Fruit fly (Drosophila melanogaster) whole organism, embryonic: ENCODE measurements around the gene Plod.

ENCODE experiments used
- Aef1 ChIP-seq: fragments of 200-800 bp; sonication (Bioruptor generic); IDR thresholded peaks from 3 replicates; pipeline ENCODE4 v1.3.6; 2022; ENCODE audit warnings: missing biosample characterization, missing genetic modification characterization
- Awh ChIP-seq: fragments of 200-800 bp; sonication (Bioruptor generic); IDR thresholded peaks from 2 replicates; pipeline ENCODE4, ENCODE4 v1.3.6; 2022; ENCODE audit warnings: missing biosample characterization, missing genetic modification characterization
- C15 ChIP-seq: fragments of 200-800 bp; sonication (Bioruptor generic); IDR thresholded peaks from 3 replicates; pipeline ENCODE4 v1.3.6; 2022; ENCODE audit warnings: missing biosample characterization, missing genetic modification characterization
- CG11085 ChIP-seq: fragments of 200-800 bp; sonication (Bioruptor generic); IDR thresholded peaks from 2 replicates; pipeline ENCODE4 v1.3.6; 2022; ENCODE audit warnings: missing biosample characterization, missing genetic modification characterization
- CG12299 ChIP-seq: fragments of 200-800 bp; sonication (Bioruptor generic); optimal IDR thresholded peaks from 2 replicates; lab custom pipeline; 2018; ENCODE audit warnings: missing biosample characterization, mild to moderate bottlenecking, missing genetic modification characterization
- CG13123 ChIP-seq: fragments of 200-800 bp; sonication (Bioruptor generic); optimal IDR thresholded peaks from 2 replicates; lab custom pipeline; 2016; ENCODE audit warnings: missing biosample characterization, missing genetic modification characterization
- CG15479 ChIP-seq: fragments of 200-800 bp; sonication (Bioruptor generic); optimal IDR thresholded peaks from 3 replicates; lab custom pipeline; 2019; ENCODE audit warnings: missing biosample characterization, mild to moderate bottlenecking, missing genetic modification characterization, moderate library complexity
- CG16779 ChIP-seq: fragments of 200-800 bp; sonication (Bioruptor generic); IDR thresholded peaks from 2 replicates; pipeline ENCODE4 v1.3.6; 2022; ENCODE audit warnings: missing biosample characterization, missing genetic modification characterization
- CG16863 ChIP-seq: fragments of 200-800 bp; sonication (Bioruptor generic); optimal IDR thresholded peaks from 3 replicates; lab custom pipeline; 2016; ENCODE audit warnings: missing biosample characterization, missing genetic modification characterization
- CG17385 ChIP-seq: fragments of 200-800 bp; sonication (Bioruptor generic); optimal IDR thresholded peaks from 3 replicates; lab custom pipeline; 2018; ENCODE audit warnings: missing biosample characterization, mild to moderate bottlenecking, missing genetic modification characterization
- CG17568 ChIP-seq: fragments of 200-800 bp; sonication (Bioruptor generic); optimal IDR thresholded peaks from 2 replicates; lab custom pipeline; 2018; ENCODE audit warnings: missing biosample characterization, mild to moderate bottlenecking, missing genetic modification characterization, moderate library complexity
- CG1792 ChIP-seq: fragments of 200-800 bp; sonication (Bioruptor generic); optimal IDR thresholded peaks from 2 replicates; lab custom pipeline; 2016; ENCODE audit warnings: missing biosample characterization, missing genetic modification characterization
- CG2712 ChIP-seq: fragments of 200-800 bp; optimal IDR thresholded peaks from 3 replicates; lab custom pipeline; 2019; ENCODE audit warnings: missing biosample characterization, mild to moderate bottlenecking, missing genetic modification characterization, moderate library complexity
- CG31365 ChIP-seq: fragments of 200-800 bp; sonication (Bioruptor generic); optimal IDR thresholded peaks from 2 replicates; lab custom pipeline; 2018; ENCODE audit warnings: missing biosample characterization, mild to moderate bottlenecking, missing genetic modification characterization
- CG3163 ChIP-seq: fragments of 200-800 bp; sonication (Bioruptor generic); optimal IDR thresholded peaks from 3 replicates; lab custom pipeline; 2016; ENCODE audit warnings: missing biosample characterization, missing genetic modification characterization
- CG33213 ChIP-seq: fragments of 200-800 bp; sonication (Bioruptor generic); optimal IDR thresholded peaks from 3 replicates; lab custom pipeline; 2016; ENCODE audit warnings: missing biosample characterization, missing genetic modification characterization
- CG33557 ChIP-seq: fragments of 200-800 bp; sonication (Bioruptor generic); optimal IDR thresholded peaks from 2 replicates; lab custom pipeline; 2019; ENCODE audit warnings: missing biosample characterization, mild to moderate bottlenecking, missing genetic modification characterization, moderate library complexity
- CG34422 ChIP-seq: fragments of 200-800 bp; sonication (Bioruptor generic); IDR thresholded peaks from 3 replicates; pipeline ENCODE4 v1.3.6; 2022; ENCODE audit warnings: missing biosample characterization, missing genetic modification characterization
- CG3847 ChIP-seq: fragments of 200-800 bp; sonication (Bioruptor generic); IDR thresholded peaks from 2 replicates; pipeline ENCODE4 v1.3.6; 2022; ENCODE audit warnings: missing biosample characterization, missing genetic modification characterization
- CG4707 ChIP-seq: fragments of 200-800 bp; sonication (Bioruptor generic); optimal IDR thresholded peaks from 2 replicates; lab custom pipeline; 2018; ENCODE audit warnings: missing biosample characterization, mild to moderate bottlenecking, missing genetic modification characterization, moderate library complexity
- CG6254 ChIP-seq: fragments of 200-800 bp; sonication (Bioruptor generic); optimal IDR thresholded peaks from 3 replicates; lab custom pipeline; 2017; ENCODE audit warnings: mild to moderate bottlenecking, missing biosample characterization, missing genetic modification reagents, missing genetic modification characterization
- CG6272 ChIP-seq: fragments of 200-800 bp; sonication (Bioruptor generic); IDR thresholded peaks from 2 replicates; pipeline ENCODE4 v1.3.6; 2022; ENCODE audit warnings: missing biosample characterization, missing genetic modification characterization
- CG7745 ChIP-seq: fragments of 200-800 bp; sonication (Bioruptor generic); optimal IDR thresholded peaks from 2 replicates; lab custom pipeline; 2018; ENCODE audit warnings: missing biosample characterization, mild to moderate bottlenecking, missing genetic modification characterization, moderate library complexity
- CG8089 ChIP-seq: fragments of 200-800 bp; sonication (Bioruptor generic); optimal IDR thresholded peaks from 3 replicates; lab custom pipeline; 2016; ENCODE audit warnings: missing biosample characterization, missing genetic modification characterization
- CG9215 ChIP-seq: fragments of 200-800 bp; sonication (Bioruptor generic); IDR thresholded peaks from 2 replicates; pipeline ENCODE4 v1.3.6; 2022; ENCODE audit warnings: missing biosample characterization, missing genetic modification characterization
- CG9727 ChIP-seq: fragments of 200-800 bp; sonication (Bioruptor generic); optimal IDR thresholded peaks from 3 replicates; lab custom pipeline; 2017; ENCODE audit warnings: missing biosample characterization, mild to moderate bottlenecking, missing genetic modification characterization
- Dip3 ChIP-seq: fragments of 200-800 bp; sonication (Bioruptor generic); optimal IDR thresholded peaks from 3 replicates; lab custom pipeline; 2016; ENCODE audit warnings: missing biosample characterization, missing genetic modification characterization
- Doc2 ChIP-seq: fragments of 200-800 bp; sonication (Bioruptor generic); IDR thresholded peaks from 2 replicates; pipeline ENCODE4 v1.3.6; 2022; ENCODE audit warnings: missing biosample characterization, missing genetic modification characterization
- E2f2 ChIP-seq: fragments of 200-800 bp; sonication (Bioruptor generic); IDR thresholded peaks from 2 replicates; pipeline ENCODE4 v1.3.6; 2022; ENCODE audit warnings: missing biosample characterization, missing genetic modification characterization
- Fer2 ChIP-seq: fragments of 200-800 bp; sonication (Bioruptor generic); optimal IDR thresholded peaks from 2 replicates; lab custom pipeline; 2018; ENCODE audit warnings: missing biosample characterization, mild to moderate bottlenecking, missing genetic modification characterization, moderate library complexity
- HmgD ChIP-seq: fragments of 200-800 bp; sonication (Bioruptor generic); optimal IDR thresholded peaks from 3 replicates; lab custom pipeline; 2016; ENCODE audit warnings: missing biosample characterization, missing genetic modification characterization
- MBD-R2 ChIP-seq: fragments of 200-800 bp; sonication (Bioruptor generic); IDR thresholded peaks from 2 replicates; pipeline ENCODE4 v1.3.6; 2022; ENCODE audit warnings: missing biosample characterization, missing genetic modification characterization
- Mes4 ChIP-seq: fragments of 200-800 bp; sonication (Bioruptor generic); optimal IDR thresholded peaks from 2 replicates; lab custom pipeline; 2016; ENCODE audit warnings: missing biosample characterization, missing genetic modification characterization
- NFAT ChIP-seq: fragments of 200-800 bp; sonication (Bioruptor generic); IDR thresholded peaks from 2 replicates; pipeline ENCODE4 v1.3.6; 2022; ENCODE audit warnings: missing biosample characterization, missing genetic modification characterization
- al ChIP-seq: fragments of 200-800 bp; sonication (Bioruptor generic); IDR thresholded peaks from 2 replicates; pipeline ENCODE4 v1.3.6; 2022; ENCODE audit warnings: missing biosample characterization, missing genetic modification characterization
- caup ChIP-seq: fragments of 200-800 bp; sonication (Bioruptor generic); optimal IDR thresholded peaks from 3 replicates; lab custom pipeline; 2017; ENCODE audit warnings: missing biosample characterization, mild to moderate bottlenecking, missing genetic modification characterization, moderate library complexity; ENCODE audit not compliant: severe bottlenecking
- gcm ChIP-seq: fragments of 200-800 bp; sonication (Bioruptor generic); optimal IDR thresholded peaks from 2 replicates; lab custom pipeline; 2019; ENCODE audit warnings: missing biosample characterization, mild to moderate bottlenecking, missing genetic modification characterization, moderate library complexity
- gcm2 ChIP-seq: fragments of 200-800 bp; sonication (Bioruptor generic); optimal IDR thresholded peaks from 2 replicates; lab custom pipeline; 2016; ENCODE audit warnings: missing biosample characterization, missing genetic modification characterization
- grn ChIP-seq: fragments of 200-800 bp; sonication (Bioruptor generic); optimal IDR thresholded peaks from 3 replicates; lab custom pipeline; 2017; ENCODE audit warnings: missing biosample characterization, missing genetic modification characterization
- her ChIP-seq: fragments of 200-800 bp; sonication (Bioruptor generic); optimal IDR thresholded peaks from 2 replicates; lab custom pipeline; 2016; ENCODE audit warnings: missing biosample characterization, missing genetic modification characterization
- hth ChIP-seq: fragments of >200 bp; optimal IDR thresholded peaks from 2 replicates; lab custom pipeline; 2017; ENCODE audit warnings: inconsistent platforms
- oc ChIP-seq: fragments of 200-800 bp; sonication (Bioruptor generic); optimal IDR thresholded peaks from 2 replicates; lab custom pipeline; 2018; ENCODE audit warnings: missing biosample characterization, mild to moderate bottlenecking, missing genetic modification characterization, moderate library complexity
- psq ChIP-seq: fragments of 200-800 bp; sonication (Bioruptor generic); optimal IDR thresholded peaks from 2 replicates; lab custom pipeline; 2017; ENCODE audit warnings: missing biosample characterization, missing genetic modification characterization
- pum ChIP-seq: fragments of 200-800 bp; sonication (Bioruptor generic); optimal IDR thresholded peaks from 2 replicates; lab custom pipeline; 2016; ENCODE audit warnings: missing biosample characterization, missing genetic modification characterization
- rib ChIP-seq: fragments of 200-800 bp; sonication (Bioruptor generic); IDR thresholded peaks from 2 replicates; pipeline ENCODE4 v1.3.6; 2022; ENCODE audit warnings: missing biosample characterization, missing genetic modification characterization
- sens ChIP-seq: fragments of 200-800 bp; sonication (Bioruptor generic); peaks from one replicate; lab custom pipeline; 2016; ENCODE audit warnings: missing biosample characterization, missing genetic modification characterization
- tin ChIP-seq: fragments of 200-800 bp; sonication (Bioruptor generic); optimal IDR thresholded peaks from 3 replicates; lab custom pipeline; 2016; ENCODE audit warnings: missing biosample characterization, missing genetic modification characterization
- trem ChIP-seq: fragments of 200-800 bp; optimal IDR thresholded peaks from 3 replicates; lab custom pipeline; 2019; ENCODE audit warnings: missing biosample characterization, mild to moderate bottlenecking, missing genetic modification characterization, moderate library complexity
- ttk ChIP-seq: fragments of 200-800 bp; sonication (Bioruptor generic); IDR thresholded peaks from 2 replicates; pipeline ENCODE4 v2.1.2; 2022; ENCODE audit warnings: missing biosample characterization, missing genetic modification characterization
- wdn ChIP-seq: fragments of 200-800 bp; sonication (Bioruptor generic); IDR thresholded peaks from 2 replicates; pipeline ENCODE4 v1.3.6; 2022; ENCODE audit warnings: missing biosample characterization, missing genetic modification characterization
- zen ChIP-seq: fragments of 200-800 bp; sonication (Bioruptor generic); optimal IDR thresholded peaks from 3 replicates; lab custom pipeline; 2018; ENCODE audit warnings: missing biosample characterization, mild to moderate bottlenecking, missing genetic modification characterization, moderate library complexity

The Plod gene

dm6 chr3L:11246046-11246887, 40.5 kb upstream of the Plod start:
- peak; percentile 43 for TF ChIP-seq CG33557 (GFP tag; lab: Kevin White, UChicago)
- TF ChIP-seq CG33213 (GFP tag; lab: Kevin White, UChicago) = peak; percentile 7
- TF ChIP-seq tin (GFP tag; lab: Kevin White, UChicago) = no peak
- peak; percentile 45 for TF ChIP-seq HmgD (GFP tag; lab: Kevin White, UChicago)
- no peak for TF ChIP-seq al (GFP tag; lab: Robert Waterston, UW)
- peak; percentile 30 for TF ChIP-seq zen
- TF ChIP-seq CG1792 (GFP tag; lab: Kevin White, UChicago) = peak; percentile 25
- peak; percentile 33 for TF ChIP-seq psq (GFP tag; lab: Kevin White, UChicago)
- peak; percentile 85 for TF ChIP-seq CG3163 (GFP tag; lab: Kevin White, UChicago)
- no peak for TF ChIP-seq wdn (GFP tag; lab: Robert Waterston, UW)
- TF ChIP-seq gcm2 (GFP tag; lab: Kevin White, UChicago) = no peak
- peak; percentile 35 for TF ChIP-seq CG6254 (GFP tag; lab: Kevin White, UChicago)
- TF ChIP-seq rib = no peak
- TF ChIP-seq CG15479 (GFP tag; lab: Kevin White, UChicago) = peak; percentile 62
- TF ChIP-seq grn (GFP tag; lab: Kevin White, UChicago) = peak; percentile 49
- TF ChIP-seq CG11085 (GFP tag; lab: Robert Waterston, UW) = no peak
- no peak for TF ChIP-seq ttk (GFP tag; lab: Robert Waterston, UW)
- peak; percentile 52 for TF ChIP-seq CG7745
- TF ChIP-seq CG16863 = peak; percentile 29
- TF ChIP-seq oc (tag; lab: Kevin White, UChicago) = peak; percentile 20
- peak; percentile 45 for TF ChIP-seq CG2712
- TF ChIP-seq CG16779 (GFP tag; lab: Robert Waterston, UW) = no peak
- no peak for TF ChIP-seq CG8089 (GFP tag; lab: Kevin White, UChicago)
- TF ChIP-seq NFAT (GFP tag; lab: Robert Waterston, UW) = no peak
- TF ChIP-seq CG4707 (GFP tag; lab: Kevin White, UChicago) = peak; percentile 91
- no peak for TF ChIP-seq pum (GFP tag; lab: Kevin White, UChicago)
- no peak for TF ChIP-seq CG31365 (tag; lab: Kevin White, UChicago)
- peak; percentile 25 for TF ChIP-seq CG17568 (GFP tag; lab: Kevin White, UChicago)
- TF ChIP-seq gcm (GFP tag; lab: Kevin White, UChicago) = peak; percentile 51
- no peak for TF ChIP-seq CG6272
- TF ChIP-seq CG34422 (GFP tag; lab: Robert Waterston, UW) = peak; percentile 15; the same call in 1 of the 3 replicates
- TF ChIP-seq Dip3 (GFP tag; lab: Kevin White, UChicago) = no peak
- no peak for TF ChIP-seq Doc2 (GFP tag; lab: Robert Waterston, UW)
- TF ChIP-seq hth (lab: Kevin White, UChicago) = no peak
- TF ChIP-seq CG13123 (GFP tag; lab: Kevin White, UChicago) = no peak
- TF ChIP-seq Aef1 (GFP tag; lab: Robert Waterston, UW) = peak; percentile 53
- TF ChIP-seq Awh (GFP tag; lab: Robert Waterston, UW) = peak; percentile 24; the same call in 1 of the 2 replicates
- peak; percentile 15 for TF ChIP-seq her (GFP tag; lab: Kevin White, UChicago)
- no peak for TF ChIP-seq E2f2 (GFP tag; lab: Robert Waterston, UW)
- TF ChIP-seq Mes4 (GFP tag; lab: Kevin White, UChicago) = no peak
- TF ChIP-seq CG12299 (tag; lab: Kevin White, UChicago) = peak; percentile 44
- TF ChIP-seq C15 (GFP tag; lab: Robert Waterston, UW) = no peak
- peak; percentile 19 for TF ChIP-seq CG9727
- peak; percentile 77 for TF ChIP-seq sens (GFP tag; lab: Kevin White, UChicago)
- no peak for TF ChIP-seq CG3847
- TF ChIP-seq Fer2 (tag; lab: Kevin White, UChicago) = no peak
- TF ChIP-seq MBD-R2 = no peak
- TF ChIP-seq CG17385 = peak; percentile 52
- TF ChIP-seq caup (GFP tag; lab: Kevin White, UChicago) = no peak
- no peak for TF ChIP-seq CG9215 (GFP tag; lab: Robert Waterston, UW)
- TF ChIP-seq trem (tag; lab: Kevin White, UChicago) = peak; percentile 3
